1 fruit fly cellular context compared by ENCODE assay signal in genomic region chr3R:4333964-4334363, dm6.
TF ChIP-seq lines count a peak whose summit lies in the region.

CG9776 (minus strand) TSS chr3R:4334071.

TF ChIP-seq in whole organism, embryonic, 481 proteins besides CTCF, POLR2A, EP300 and RAD21 (continued from another document and continues in another):
- TF ChIP-seq ken (GFP tag; IDR thresholded peaks at IDR 0.05; lab: Robert Waterston, UW) (peak; percentile 53; the same call in 2 of the 3 replicates), Doc3 (GFP tag; IDR thresholded peaks at IDR 0.05; lab: Robert Waterston, UW; ENCODE audit: partially characterized antibody) (peak; percentile 90), salm (tag; optimal IDR thresholded peaks at IDR 0.05; lab: Kevin White, UChicago) (no peak), gro (GFP tag; optimal IDR thresholded peaks at IDR 0.05; lab: Kevin White, UChicago) (peak; percentile 67), Eip74EF (GFP tag; optimal IDR thresholded peaks at IDR 0.05; lab: Kevin White, UChicago) (peak in 1 of 2 experiments; percentile 48), Ets65A (GFP tag; lab: Kevin White, UChicago) (peak; percentile 94), CG13775 (GFP tag; optimal IDR thresholded peaks at IDR 0.05; lab: Kevin White, UChicago) (peak; percentile 35), CG13894 (tag; optimal IDR thresholded peaks at IDR 0.05; lab: Kevin White, UChicago) (no peak), CG11093 (GFP tag; IDR thresholded peaks at IDR 0.05; lab: Robert Waterston, UW) (0 out of 3 replicates have a peak, but pooled peaks have one; percentile 13), CG12071 (GFP tag; optimal IDR thresholded peaks at IDR 0.05; lab: Kevin White, UChicago) (no peak), gcm (GFP tag; optimal IDR thresholded peaks at IDR 0.05; lab: Kevin White, UChicago) (no peak), MTF-1 (GFP tag; optimal IDR thresholded peaks at IDR 0.05; lab: Kevin White, UChicago; ENCODE audit: borderline replicate concordance) (no peak), CG9215 (GFP tag; IDR thresholded peaks at IDR 0.05; lab: Robert Waterston, UW) (no peak), CG12659 (GFP tag; optimal IDR thresholded peaks at IDR 0.05; lab: Kevin White, UChicago) (peak; percentile 82), Nf-YB (GFP tag; optimal IDR thresholded peaks at IDR 0.05; lab: Kevin White, UChicago) (no peak), crol (GFP tag; IDR thresholded peaks at IDR 0.05; lab: Robert Waterston, UW) (no peak), CG33213 (GFP tag; optimal IDR thresholded peaks at IDR 0.05; lab: Kevin White, UChicago) (peak; percentile 86), CG1233 (GFP tag; optimal IDR thresholded peaks at IDR 0.05; lab: Kevin White, UChicago) (peak; percentile 37), CG18619 (GFP tag; optimal IDR thresholded peaks at IDR 0.05; lab: Kevin White, UChicago) (no peak), Opbp (GFP tag; IDR thresholded peaks at IDR 0.05; lab: Robert Waterston, UW; ENCODE audit: partially characterized antibody) (peak; percentile 98), Side (GFP tag; optimal IDR thresholded peaks at IDR 0.05; lab: Kevin White, UChicago) (peak; percentile 43), prd (optimal IDR thresholded peaks at IDR 0.05; lab: Kevin White, UChicago) (no peak), prd (GFP tag; IDR thresholded peaks at IDR 0.05; lab: Robert Waterston, UW) (peak; percentile 54; the same call in 2 of the 3 replicates), CG6813 (GFP tag; optimal IDR thresholded peaks at IDR 0.05; lab: Kevin White, UChicago) (no peak), ash1 (GFP tag; optimal IDR thresholded peaks at IDR 0.05; lab: Kevin White, UChicago) (no peak), D (optimal IDR thresholded peaks at IDR 0.05; lab: Kevin White, UChicago) (no peak), D (GFP tag; optimal IDR thresholded peaks at IDR 0.05; lab: Kevin White, UChicago) (peak; percentile 20), stwl (tag; optimal IDR thresholded peaks at IDR 0.05; lab: Kevin White, UChicago) (peak; percentile 89), CG15696 (tag; optimal IDR thresholded peaks at IDR 0.05; lab: Kevin White, UChicago) (peak; percentile 53), p53 (GFP tag; optimal IDR thresholded peaks at IDR 0.05; lab: Kevin White, UChicago) (peak; percentile 74), abd-A (tag; optimal IDR thresholded peaks at IDR 0.05; lab: Kevin White, UChicago) (no peak), Lhr (GFP tag; optimal IDR thresholded peaks at IDR 0.05; lab: Kevin White, UChicago) (peak; percentile 94), slp2 (GFP tag; optimal IDR thresholded peaks at IDR 0.05; lab: Kevin White, UChicago) (peak; percentile 67), Myb (GFP tag; optimal IDR thresholded peaks at IDR 0.05; lab: Kevin White, UChicago) (peak; percentile 71), rib (GFP tag; IDR thresholded peaks at IDR 0.05; lab: Robert Waterston, UW) (peak; percentile 53; the same call in 1 of the 2 replicates), Spps (tag; optimal IDR thresholded peaks at IDR 0.05; lab: Kevin White, UChicago) (no peak), Dll (GFP tag; IDR thresholded peaks at IDR 0.05; lab: Robert Waterston, UW; ENCODE audit: partially characterized antibody) (peak; percentile 95), CG12236 (GFP tag; optimal IDR thresholded peaks at IDR 0.05; lab: Kevin White, UChicago) (no peak), CG7786 (GFP tag; optimal IDR thresholded peaks at IDR 0.05; lab: Kevin White, UChicago) (peak; percentile 58), Dfd (GFP tag; optimal IDR thresholded peaks at IDR 0.05; lab: Kevin White, UChicago) (peak in 1 of 2 experiments; percentile 70), Atf-2 (GFP tag; optimal IDR thresholded peaks at IDR 0.05; lab: Kevin White, UChicago) (peak; percentile 36), CG16863 (GFP tag; optimal IDR thresholded peaks at IDR 0.05; lab: Kevin White, UChicago) (peak; percentile 65), CG15269 (tag; optimal IDR thresholded peaks at IDR 0.05; lab: Kevin White, UChicago) (no peak), CG13296 (GFP tag; optimal IDR thresholded peaks at IDR 0.05; lab: Kevin White, UChicago) (no peak), CG3726 (GFP tag; IDR thresholded peaks at IDR 0.05; lab: Robert Waterston, UW) (no peak), hbn (GFP tag; IDR thresholded peaks at IDR 0.05; lab: Robert Waterston, UW; ENCODE audit: partially characterized antibody) (peak; percentile 96), Jarid2 (GFP tag; optimal IDR thresholded peaks at IDR 0.05; lab: Kevin White, UChicago) (no peak), CG11398 (GFP tag; optimal IDR thresholded peaks at IDR 0.05; lab: Kevin White, UChicago) (no peak), Abd-B (GFP tag; optimal IDR thresholded peaks at IDR 0.05; lab: Kevin White, UChicago) (no peak), sob (GFP tag; IDR thresholded peaks at IDR 0.05; lab: Robert Waterston, UW) (peak; percentile 72), CG14965 (GFP tag; optimal IDR thresholded peaks at IDR 0.05; lab: Kevin White, UChicago; ENCODE audit: borderline replicate concordance) (no peak), C15 (GFP tag; IDR thresholded peaks at IDR 0.05; lab: Robert Waterston, UW) (no peak), Tbp (GFP tag; optimal IDR thresholded peaks at IDR 0.05; lab: Kevin White, UChicago) (no peak), Xrp1 (GFP tag; IDR thresholded peaks at IDR 0.05; lab: Robert Waterston, UW) (peak; percentile 70), Stat92E (GFP tag; optimal IDR thresholded peaks at IDR 0.05; lab: Kevin White, UChicago) (peak in 1 of 3 experiments; percentile 19), HLH4C (GFP tag; IDR thresholded peaks at IDR 0.05; lab: Robert Waterston, UW; ENCODE audit: partially characterized antibody) (peak; percentile 97), CG3281 (GFP tag; optimal IDR thresholded peaks at IDR 0.05; lab: Kevin White, UChicago) (no peak), E2f1 (GFP tag; IDR thresholded peaks at IDR 0.05; lab: Robert Waterston, UW) (peak; percentile 45; the same call in 1 of the 2 replicates), zen2 (GFP tag; IDR thresholded peaks at IDR 0.05; lab: Robert Waterston, UW; ENCODE audit: partially characterized antibody) (peak; percentile 98), bigmax (GFP tag; optimal IDR thresholded peaks at IDR 0.05; lab: Kevin White, UChicago) (peak; percentile 29), NC2β (GFP tag; optimal IDR thresholded peaks at IDR 0.05; lab: Kevin White, UChicago) (peak; percentile 67), wdn (GFP tag; IDR thresholded peaks at IDR 0.05; lab: Robert Waterston, UW) (peak; percentile 63; the same call in 1 of the 2 replicates), nom (GFP tag; optimal IDR thresholded peaks at IDR 0.05; lab: Kevin White, UChicago) (no peak), Ptx1 (GFP tag; IDR thresholded peaks at IDR 0.05; lab: Robert Waterston, UW) (peak; percentile 58), Ravus (GFP tag; IDR thresholded peaks at IDR 0.05; lab: Robert Waterston, UW) (no peak), hkb (optimal IDR thresholded peaks at IDR 0.05; lab: Kevin White, UChicago) (peak; percentile 30), hkb (GFP tag; IDR thresholded peaks at IDR 0.05; lab: Robert Waterston, UW) (peak; percentile 84), Hand (GFP tag; optimal IDR thresholded peaks at IDR 0.05; lab: Kevin White, UChicago) (no peak), twi (tag; optimal IDR thresholded peaks at IDR 0.05; lab: Kevin White, UChicago) (no peak), CG43689 (GFP tag; IDR thresholded peaks at IDR 0.05; lab: Robert Waterston, UW) (no peak), cas (GFP tag; IDR thresholded peaks at IDR 0.05; lab: Robert Waterston, UW) (no peak), fru (optimal IDR thresholded peaks at IDR 0.05; lab: Kevin White, UChicago) (no peak), Lpt (GFP tag; optimal IDR thresholded peaks at IDR 0.05; lab: Kevin White, UChicago) (no peak), hth (optimal IDR thresholded peaks at IDR 0.05; lab: Kevin White, UChicago) (no peak), Mes4 (GFP tag; optimal IDR thresholded peaks at IDR 0.05; lab: Kevin White, UChicago) (no peak), pb (GFP tag; optimal IDR thresholded peaks at IDR 0.05; lab: Kevin White, UChicago) (no peak), pho (GFP tag; optimal IDR thresholded peaks at IDR 0.05; lab: Kevin White, UChicago) (peak; percentile 73), ERR (GFP tag; optimal IDR thresholded peaks at IDR 0.05; lab: Kevin White, UChicago) (no peak), CG34224 (GFP tag; IDR thresholded peaks at IDR 0.05; lab: Robert Waterston, UW; ENCODE audit: partially characterized antibody) (peak; percentile 97), esg (GFP tag; conservative IDR thresholded peaks at IDR 0.05; lab: Robert Waterston, UW) (no peak), CG31388 (GFP tag; optimal IDR thresholded peaks at IDR 0.05; lab: Kevin White, UChicago) (no peak), CG30020 (tag; optimal IDR thresholded peaks at IDR 0.05; lab: Kevin White, UChicago) (peak; percentile 98), Vsx1 (GFP tag; optimal IDR thresholded peaks at IDR 0.05; lab: Kevin White, UChicago) (no peak), ssp (GFP tag; IDR thresholded peaks at IDR 0.05; lab: Robert Waterston, UW) (peak; percentile 99), CG12769 (tag; optimal IDR thresholded peaks at IDR 0.05; lab: Kevin White, UChicago) (no peak), psq (GFP tag; optimal IDR thresholded peaks at IDR 0.05; lab: Kevin White, UChicago) (peak; percentile 20), CG14667 (GFP tag; IDR thresholded peaks at IDR 0.05; lab: Robert Waterston, UW) (no peak), CG4404 (GFP tag; IDR thresholded peaks at IDR 0.05; lab: Robert Waterston, UW) (no peak), ATbp (GFP tag; optimal IDR thresholded peaks at IDR 0.05; lab: Kevin White, UChicago) (no peak), CG1832 (GFP tag; optimal IDR thresholded peaks at IDR 0.05; lab: Kevin White, UChicago) (no peak), fd96Cb (tag; optimal IDR thresholded peaks at IDR 0.05; lab: Kevin White, UChicago) (peak; percentile 46), CG6689 (GFP tag; IDR thresholded peaks at IDR 0.05; lab: Robert Waterston, UW) (no peak), inv (GFP tag; IDR thresholded peaks at IDR 0.05; lab: Robert Waterston, UW; ENCODE audit: partially characterized antibody) (peak; percentile 98), CG18599 (GFP tag; optimal IDR thresholded peaks at IDR 0.05; lab: Kevin White, UChicago) (no peak), CG3995 (GFP tag; optimal IDR thresholded peaks at IDR 0.05; lab: Kevin White, UChicago) (peak; percentile 93), E2f2 (GFP tag; IDR thresholded peaks at IDR 0.05; lab: Robert Waterston, UW) (peak; percentile 45), CG4617 (GFP tag; optimal IDR thresholded peaks at IDR 0.05; lab: Kevin White, UChicago; ENCODE audit: borderline replicate concordance) (peak; percentile 94), Ets97D (GFP tag; optimal IDR thresholded peaks at IDR 0.05; lab: Kevin White, UChicago) (peak; percentile 78), CG12744 (GFP tag; optimal IDR thresholded peaks at IDR 0.05; lab: Kevin White, UChicago) (peak; percentile 50), CG17361 (GFP tag; IDR thresholded peaks at IDR 0.05; lab: Robert Waterston, UW) (no peak; the same call in 1 of the 3 replicates), Bdp1 (GFP tag; optimal IDR thresholded peaks at IDR 0.05; lab: Kevin White, UChicago) (peak; percentile 42), CG13287 (GFP tag; IDR thresholded peaks at IDR 0.05; lab: Robert Waterston, UW; ENCODE audit: partially characterized antibody) (peak; percentile 98), CG16779 (GFP tag; IDR thresholded peaks at IDR 0.05; lab: Robert Waterston, UW) (peak; percentile 66; the same call in 1 of the 2 replicates), Mad (GFP tag; optimal IDR thresholded peaks at IDR 0.05; lab: Kevin White, UChicago) (peak; percentile 44), CG14860 (GFP tag; IDR thresholded peaks at IDR 0.05; lab: Robert Waterston, UW; ENCODE audit: partially characterized antibody) (peak; percentile 97), Hr3 (GFP tag; optimal IDR thresholded peaks at IDR 0.05; lab: Kevin White, UChicago) (peak; percentile 42), Elba2 (GFP tag; optimal IDR thresholded peaks at IDR 0.05; lab: Kevin White, UChicago) (peak; percentile 79), tup (GFP tag; optimal IDR thresholded peaks at IDR 0.05; lab: Kevin White, UChicago) (peak; percentile 19), CG5180 (GFP tag; optimal IDR thresholded peaks at IDR 0.05; lab: Kevin White, UChicago) (no peak), run (tag; optimal IDR thresholded peaks at IDR 0.05; lab: Kevin White, UChicago) (no peak), zen (tag; optimal IDR thresholded peaks at IDR 0.05; lab: Kevin White, UChicago) (peak; percentile 76), toy (GFP tag; IDR thresholded peaks at IDR 0.05; lab: Robert Waterston, UW) (no peak), CG7745 (tag; optimal IDR thresholded peaks at IDR 0.05; lab: Kevin White, UChicago) (no peak), CG17912 (GFP tag; optimal IDR thresholded peaks at IDR 0.05; lab: Kevin White, UChicago) (peak; percentile 50), CG2129 (GFP tag; IDR thresholded peaks at IDR 0.05; lab: Robert Waterston, UW; ENCODE audit: partially characterized antibody) (peak; percentile 91), CG9932 (GFP tag; IDR thresholded peaks at IDR 0.05; lab: Robert Waterston, UW) (peak; percentile 77), B-H1 (GFP tag; IDR thresholded peaks at IDR 0.05; lab: Robert Waterston, UW) (peak; percentile 48; the same call in 2 of the 3 replicates), Hmr (GFP tag; optimal IDR thresholded peaks at IDR 0.05; lab: Kevin White, UChicago) (no peak), Dip2 (GFP tag; IDR thresholded peaks at IDR 0.05; lab: Robert Waterston, UW) (no peak), gsb (GFP tag; IDR thresholded peaks at IDR 0.05; lab: Robert Waterston, UW) (no peak), GATAe (GFP tag; conservative IDR thresholded peaks at IDR 0.05; lab: Robert Waterston, UW) (no peak), pros (GFP tag; optimal IDR thresholded peaks at IDR 0.05; lab: Kevin White, UChicago) (no peak), amos (GFP tag; IDR thresholded peaks at IDR 0.05; lab: Robert Waterston, UW; ENCODE audit: partially characterized antibody) (peak; percentile 99), CG9727 (GFP tag; optimal IDR thresholded peaks at IDR 0.05; lab: Kevin White, UChicago) (no peak), sd (tag; optimal IDR thresholded peaks at IDR 0.05; lab: Kevin White, UChicago) (no peak), disco-r (GFP tag; optimal IDR thresholded peaks at IDR 0.05; lab: Kevin White, UChicago) (peak; percentile 11), CG6175 (GFP tag; IDR thresholded peaks at IDR 0.05; lab: Robert Waterston, UW) (no peak), ara (GFP tag; IDR thresholded peaks at IDR 0.05; lab: Robert Waterston, UW) (peak; percentile 63; the same call in 1 of the 2 replicates), cg (GFP tag; optimal IDR thresholded peaks at IDR 0.05; lab: Kevin White, UChicago) (no peak), Gug (GFP tag; IDR thresholded peaks at IDR 0.05; lab: Robert Waterston, UW) (peak; percentile 47; the same call in 3 of the 4 replicates), shn (GFP tag; optimal IDR thresholded peaks at IDR 0.05; lab: Kevin White, UChicago) (peak; percentile 71)
